Fruit fly (Drosophila melanogaster) whole organism: ENCODE measurements around the gene Crys.

Source experiments
- Dll ChIP-seq: fragments of >200 bp; optimal IDR thresholded peaks from 2 replicates; lab custom pipeline; 2017
- pan ChIP-seq: fragments of >200 bp; optimal IDR thresholded peaks from 2 replicates; lab custom pipeline; 2017
- psq ChIP-seq: fragments of >200 bp; optimal IDR thresholded peaks from 2 replicates; lab custom pipeline; 2017
- usp ChIP-seq: fragments of >200 bp; optimal IDR thresholded peaks from 2 replicates; lab custom pipeline; 2017; ENCODE audit warnings: missing biosample characterization, missing genetic modification characterization, mixed read lengths

dm6 chr2L:11968581-11969272 is 24.8 kb downstream of the Crys start:
- TF ChIP-seq psq = no peak
- no peak for TF ChIP-seq pan
- TF ChIP-seq usp = no peak
- TF ChIP-seq Dll (lab: Kevin White, UChicago) = no peak
